Fruit fly (Drosophila melanogaster): ENCODE data around the gene hiw.

Gene hiw

DNA sequence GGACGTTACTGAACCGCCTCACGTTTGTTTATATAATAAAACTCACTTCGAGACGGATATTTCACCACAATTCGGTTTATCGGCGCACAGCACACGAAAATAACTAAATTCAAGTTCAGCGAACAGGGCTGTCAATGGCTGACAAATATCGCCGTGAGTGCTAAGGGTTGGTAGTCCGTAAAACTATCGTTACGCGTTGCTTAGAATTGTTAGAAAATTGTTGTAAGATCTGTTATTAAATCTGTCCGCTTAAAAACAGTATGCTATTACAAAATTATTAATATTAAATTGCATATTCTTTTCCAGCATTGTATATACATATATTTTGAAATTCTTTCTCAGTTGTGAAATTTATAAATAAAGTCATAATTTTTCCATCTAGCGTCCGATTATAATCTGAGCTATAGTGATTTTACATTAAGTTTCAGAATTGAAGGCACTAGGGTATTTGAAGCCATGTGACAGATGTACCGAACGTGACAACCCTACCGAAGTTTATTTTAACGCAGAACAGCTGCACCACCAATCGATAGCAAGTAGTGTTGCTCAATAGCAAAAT lies 21.4 kb upstream of the hiw start, which contains the start of gene Cox17 (continued):
- peak; percentile 69 for TF ChIP-seq al (GFP tag; IDR thresholded peaks at IDR 0.05)
- TF ChIP-seq Ets65A (GFP tag) = peak; percentile 96
- peak; percentile 81 for TF ChIP-seq dmrt11E (tag; optimal IDR thresholded peaks at IDR 0.05)
- TF ChIP-seq Rfx (GFP tag; IDR thresholded peaks at IDR 0.05) = peak; percentile 82
- peak; percentile 39 for TF ChIP-seq fu2 (GFP tag; optimal IDR thresholded peaks at IDR 0.05)
- TF ChIP-seq insv (GFP tag; optimal IDR thresholded peaks at IDR 0.05) = peak in 1 of 2 experiments; percentile 53
- TF ChIP-seq en (GFP tag; optimal IDR thresholded peaks at IDR 0.05) = no peak
- TF ChIP-seq CG4328 (GFP tag; optimal IDR thresholded peaks at IDR 0.05) = peak; percentile 81
- TF ChIP-seq CG17328 (GFP tag; IDR thresholded peaks at IDR 0.05) = peak; percentile 48; the same call in 1 of the 2 replicates
- TF ChIP-seq onecut (GFP tag; IDR thresholded peaks at IDR 0.05) = peak; percentile 86
- peak; percentile 89 for TF ChIP-seq CG12659 (GFP tag; optimal IDR thresholded peaks at IDR 0.05)
- TF ChIP-seq CG12769 (tag; optimal IDR thresholded peaks at IDR 0.05) = peak; percentile 39
- peak; percentile 90 for TF ChIP-seq CG31441 (GFP tag; IDR thresholded peaks at IDR 0.05)
- peak; percentile 76 for TF ChIP-seq zen (tag; optimal IDR thresholded peaks at IDR 0.05)
- peak; percentile 57 for TF ChIP-seq CG9876 (GFP tag; optimal IDR thresholded peaks at IDR 0.05)
- no peak for TF ChIP-seq Lim3 (GFP tag; IDR thresholded peaks at IDR 0.05)
- TF ChIP-seq CrebB (tag; optimal IDR thresholded peaks at IDR 0.05) = peak; percentile 22
- peak; percentile 78 for TF ChIP-seq Six4 (GFP tag; optimal IDR thresholded peaks at IDR 0.05)
- peak; percentile 32 for TF ChIP-seq CG17802 (tag; optimal IDR thresholded peaks at IDR 0.05)
- peak; percentile 73 for TF ChIP-seq vvl (GFP tag; IDR thresholded peaks at IDR 0.05)
- TF ChIP-seq sna (GFP tag; IDR thresholded peaks at IDR 0.05; ENCODE audit: partially characterized antibody) = peak; percentile 75
- peak; percentile 82 for TF ChIP-seq CG4424 (GFP tag; optimal IDR thresholded peaks at IDR 0.05)
- peak; percentile 56 for TF ChIP-seq NFAT (GFP tag; IDR thresholded peaks at IDR 0.05)
- TF ChIP-seq odd (GFP tag; optimal IDR thresholded peaks at IDR 0.05) = peak; percentile 63
- TF ChIP-seq CG5180 (GFP tag; optimal IDR thresholded peaks at IDR 0.05) = peak; percentile 66
- no peak for TF ChIP-seq h (optimal IDR thresholded peaks at IDR 0.05)
- peak; percentile 68 for TF ChIP-seq D19B (GFP tag; optimal IDR thresholded peaks at IDR 0.05)
- peak; percentile 27 to 78 for TF ChIP-seq chif (GFP tag; optimal IDR thresholded peaks at IDR 0.05)
- peak; percentile 82 for TF ChIP-seq CG13894 (tag; optimal IDR thresholded peaks at IDR 0.05)
- TF ChIP-seq dmrt99B (tag; optimal IDR thresholded peaks at IDR 0.05) = peak; percentile 83
- peak; percentile 59 for TF ChIP-seq CG1529 (GFP tag; optimal IDR thresholded peaks at IDR 0.05)
- TF ChIP-seq NC2α (GFP tag; optimal IDR thresholded peaks at IDR 0.05) = no peak
- TF ChIP-seq CG8281 (tag; optimal IDR thresholded peaks at IDR 0.05) = peak; percentile 65
- no peak for TF ChIP-seq pan (optimal IDR thresholded peaks at IDR 0.05)
- peak in 1 of 2 experiments; percentile 65 for TF ChIP-seq pan (GFP tag; optimal IDR thresholded peaks at IDR 0.05 in 1 of 2, IDR thresholded peaks at IDR 0.05 in 1 of 2)
- peak; percentile 82 for TF ChIP-seq CG34376 (GFP tag; optimal IDR thresholded peaks at IDR 0.05)
- TF ChIP-seq HmgZ (tag; optimal IDR thresholded peaks at IDR 0.05) = peak; percentile 82
- peak; percentile 67 for TF ChIP-seq ssp (GFP tag; IDR thresholded peaks at IDR 0.05)
- TF ChIP-seq CG6765 (GFP tag; optimal IDR thresholded peaks at IDR 0.05) = peak; percentile 58
- peak; percentile 4 for TF ChIP-seq CG17186 (GFP tag; optimal IDR thresholded peaks at IDR 0.05)
- peak; percentile 55 for TF ChIP-seq run (tag; optimal IDR thresholded peaks at IDR 0.05)
- peak; percentile 70 for TF ChIP-seq CG4617 (GFP tag; optimal IDR thresholded peaks at IDR 0.05; ENCODE audit: borderline replicate concordance)
- peak; percentile 83 for TF ChIP-seq CG15269 (tag; optimal IDR thresholded peaks at IDR 0.05)
- peak; percentile 65; the same call in 1 of the 2 replicates for TF ChIP-seq Drgx (GFP tag; IDR thresholded peaks at IDR 0.05)
- TF ChIP-seq ro (GFP tag; IDR thresholded peaks at IDR 0.05) = peak; percentile 57
- peak; percentile 63 for TF ChIP-seq sd (tag; optimal IDR thresholded peaks at IDR 0.05)
- TF ChIP-seq CG3281 (GFP tag; optimal IDR thresholded peaks at IDR 0.05) = peak; percentile 78
- TF ChIP-seq CG18599 (GFP tag; optimal IDR thresholded peaks at IDR 0.05) = peak; percentile 83
- peak in 1 of 3 experiments; percentile 53 for TF ChIP-seq Stat92E (GFP tag; optimal IDR thresholded peaks at IDR 0.05)
- peak; percentile 93 for TF ChIP-seq BEAF-32 (GFP tag; optimal IDR thresholded peaks at IDR 0.05)
